Fruit fly (Drosophila melanogaster): ENCODE results near the gene Hmu.

Hmu gene

DNA sequence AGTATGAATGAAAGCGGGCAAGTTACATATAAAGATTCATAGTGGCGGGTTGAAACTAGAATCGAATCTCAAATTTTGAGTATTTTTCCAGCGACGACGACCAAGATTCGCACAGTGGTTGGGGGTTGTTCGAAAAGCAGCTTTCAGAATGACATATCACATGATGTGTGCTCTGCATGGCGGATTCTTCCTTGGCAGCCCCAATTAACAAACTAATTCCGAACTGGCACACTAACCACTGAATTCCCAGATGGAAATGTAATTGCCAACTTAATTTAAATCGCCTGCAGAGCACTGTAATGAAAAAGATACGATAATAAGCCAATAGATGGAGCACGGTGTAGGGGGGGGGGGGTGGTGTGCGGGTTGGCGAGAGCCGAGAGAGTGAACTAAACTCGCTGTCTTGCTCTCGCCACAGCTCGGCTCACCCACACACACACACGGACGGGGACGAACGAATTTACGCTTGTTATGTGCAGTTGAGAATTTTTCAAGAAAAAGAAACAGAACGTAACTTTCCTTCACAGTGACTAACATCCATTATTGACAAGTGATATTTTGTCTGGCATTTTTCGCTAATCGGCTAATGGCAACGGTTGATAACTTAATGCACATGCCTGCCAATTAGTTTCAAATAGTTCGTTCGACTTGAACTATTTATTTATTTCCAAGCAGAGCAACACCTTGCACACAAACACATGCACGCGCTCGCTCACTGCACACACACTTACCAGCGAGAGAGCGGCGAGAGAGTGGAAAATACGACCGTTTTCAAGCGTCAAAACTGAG lies 7.4 kb upstream of the Hmu start (continued):
- TF ChIP-seq Bteb2 (GFP tag; optimal IDR thresholded peaks at IDR 0.05), result peak; percentile 91
- TF ChIP-seq hbn (GFP tag; IDR thresholded peaks at IDR 0.05; ENCODE audit: partially characterized antibody), result no peak
- peak; percentile 91 for TF ChIP-seq Ssrp (tag; optimal IDR thresholded peaks at IDR 0.05)
- TF ChIP-seq CG2199 (GFP tag; IDR thresholded peaks at IDR 0.05), result peak; percentile 96; the same call in 2 of the 3 replicates
- TF ChIP-seq CG3995 (GFP tag; optimal IDR thresholded peaks at IDR 0.05), result peak; percentile 75
- TF ChIP-seq Spps (tag; optimal IDR thresholded peaks at IDR 0.05), result peak; percentile 77
- TF ChIP-seq CG1529 (GFP tag; optimal IDR thresholded peaks at IDR 0.05), result peak; percentile 92
- TF ChIP-seq ro (GFP tag; IDR thresholded peaks at IDR 0.05), result peak; percentile 88
- TF ChIP-seq Nf-YB (GFP tag; optimal IDR thresholded peaks at IDR 0.05), result peak; percentile 81
- peak; percentile 98 for TF ChIP-seq lab (GFP tag; optimal IDR thresholded peaks at IDR 0.05)
- peak; percentile 82 for TF ChIP-seq GATAe (GFP tag; conservative IDR thresholded peaks at IDR 0.05)
- peak; percentile 97 for TF ChIP-seq H2.0 (GFP tag; IDR thresholded peaks at IDR 0.05)
- peak; percentile 94 for TF ChIP-seq vfl (GFP tag; optimal IDR thresholded peaks at IDR 0.05)
- TF ChIP-seq Sry-β (GFP tag; optimal IDR thresholded peaks at IDR 0.05), result peak; percentile 13
- peak; percentile 97 for TF ChIP-seq CG10366 (GFP tag; IDR thresholded peaks at IDR 0.05)
- TF ChIP-seq CG12942 (GFP tag; optimal IDR thresholded peaks at IDR 0.05), result peak; percentile 94
- TF ChIP-seq CG17568 (GFP tag; optimal IDR thresholded peaks at IDR 0.05), result peak; percentile 90
- TF ChIP-seq sima (GFP tag; optimal IDR thresholded peaks at IDR 0.05), result peak; percentile 64
- peak; percentile 95 for TF ChIP-seq ttk (GFP tag; IDR thresholded peaks at IDR 0.05)
- TF ChIP-seq HmgZ (tag; optimal IDR thresholded peaks at IDR 0.05), result peak; percentile 98
- TF ChIP-seq CG3281 (GFP tag; optimal IDR thresholded peaks at IDR 0.05), result peak; percentile 96
- TF ChIP-seq Aef1 (GFP tag; IDR thresholded peaks at IDR 0.05), result peak; percentile 96
- TF ChIP-seq chinmo (GFP tag; IDR thresholded peaks at IDR 0.05; ENCODE audit: partially characterized antibody), result peak; percentile 88; the same call in 3 of the 4 replicates
- no peak for TF ChIP-seq zf30C (GFP tag; optimal IDR thresholded peaks at IDR 0.05)
- TF ChIP-seq Pdp1 (GFP tag; optimal IDR thresholded peaks at IDR 0.05), result peak; percentile 89 to 96
- TF ChIP-seq zen (tag; optimal IDR thresholded peaks at IDR 0.05), result peak; percentile 76
- TF ChIP-seq CG12744 (GFP tag; optimal IDR thresholded peaks at IDR 0.05), result peak; percentile 90
- peak; percentile 93 for TF ChIP-seq CG18262 (tag; optimal IDR thresholded peaks at IDR 0.05)
- TF ChIP-seq Gsc (GFP tag; IDR thresholded peaks at IDR 0.05), result peak; percentile 84
- TF ChIP-seq pita (GFP tag; optimal IDR thresholded peaks at IDR 0.05), result no peak
- peak; percentile 98 for TF ChIP-seq Rfx (GFP tag; IDR thresholded peaks at IDR 0.05)
- peak; percentile 95 for TF ChIP-seq jing (GFP tag; optimal IDR thresholded peaks at IDR 0.05)
- TF ChIP-seq Taf1 (GFP tag; IDR thresholded peaks at IDR 0.05), result peak; percentile 95
- peak; percentile 92 for TF ChIP-seq CG4617 (GFP tag; optimal IDR thresholded peaks at IDR 0.05; ENCODE audit: borderline replicate concordance)
- TF ChIP-seq eyg (GFP tag; optimal IDR thresholded peaks at IDR 0.05), result peak; percentile 90
- TF ChIP-seq vnd (GFP tag; IDR thresholded peaks at IDR 0.05; ENCODE audit: partially characterized antibody), result peak; percentile 59; the same call in 2 of the 3 replicates
- TF ChIP-seq Deaf1 (tag; optimal IDR thresholded peaks at IDR 0.05), result peak; percentile 89
- TF ChIP-seq ci (GFP tag; IDR thresholded peaks at IDR 0.05), result peak; percentile 98
- peak; percentile 95 for TF ChIP-seq her (GFP tag; optimal IDR thresholded peaks at IDR 0.05)
- TF ChIP-seq Blimp-1 (GFP tag; optimal IDR thresholded peaks at IDR 0.05), result peak; percentile 92
- peak; percentile 97 for TF ChIP-seq CG6813 (GFP tag; optimal IDR thresholded peaks at IDR 0.05)
- peak; percentile 78 for TF ChIP-seq CG17802 (tag; optimal IDR thresholded peaks at IDR 0.05)
- TF ChIP-seq az2 (GFP tag; optimal IDR thresholded peaks at IDR 0.05), result peak; percentile 94
- peak; percentile 97 for TF ChIP-seq CG12071 (GFP tag; optimal IDR thresholded peaks at IDR 0.05)
- peak; percentile 96 for TF ChIP-seq Hsf (GFP tag; optimal IDR thresholded peaks at IDR 0.05)
- peak; percentile 75 for TF ChIP-seq sqz (GFP tag; optimal IDR thresholded peaks at IDR 0.05)
- TF ChIP-seq dimm (GFP tag; IDR thresholded peaks at IDR 0.05), result peak; percentile 91
- peak; percentile 91 for TF ChIP-seq CG3407 (GFP tag; optimal IDR thresholded peaks at IDR 0.05)

Data from whole organism, embryonic.